Fruit fly (Drosophila melanogaster): ENCODE data around the gene Pburs.
A peak's percentile ranks its signal among the peaks of the same experiment; 100 is the strongest.

Gene Pburs

dm6 chr2L:14459360-14460028 lies 42.4 kb upstream of the Pburs start:
- TF ChIP-seq sob (GFP tag; IDR thresholded peaks at IDR 0.05) (no peak), CG2712 (tag; optimal IDR thresholded peaks at IDR 0.05) (no peak), Ravus (GFP tag; IDR thresholded peaks at IDR 0.05) (no peak), cad (GFP tag; optimal IDR thresholded peaks at IDR 0.05) (peak; percentile 72), Fer3 (tag; optimal IDR thresholded peaks at IDR 0.05) (no peak), D (optimal IDR thresholded peaks at IDR 0.05) (peak; percentile 27), D (GFP tag; optimal IDR thresholded peaks at IDR 0.05) (no peak), abd-A (tag; optimal IDR thresholded peaks at IDR 0.05) (peak; percentile 89), fd3F (GFP tag; optimal IDR thresholded peaks at IDR 0.05) (no peak), Asciz (GFP tag; optimal IDR thresholded peaks at IDR 0.05) (no peak), CG13296 (GFP tag; optimal IDR thresholded peaks at IDR 0.05) (no peak), CG13424 (tag; optimal IDR thresholded peaks at IDR 0.05) (no peak), tio (GFP tag; optimal IDR thresholded peaks at IDR 0.05) (no peak), Blimp-1 (GFP tag; optimal IDR thresholded peaks at IDR 0.05) (no peak), CG11723 (GFP tag; optimal IDR thresholded peaks at IDR 0.05) (no peak), CG17612 (GFP tag; IDR thresholded peaks at IDR 0.05) (no peak), sc (optimal IDR thresholded peaks at IDR 0.05) (no peak), sc (GFP tag; optimal IDR thresholded peaks at IDR 0.05) (no peak), eve (GFP tag; optimal IDR thresholded peaks at IDR 0.05) (peak in 1 of 2 experiments; percentile 26), gcm2 (GFP tag; optimal IDR thresholded peaks at IDR 0.05) (no peak), wdn (GFP tag; IDR thresholded peaks at IDR 0.05) (no peak), Xrp1 (GFP tag; IDR thresholded peaks at IDR 0.05) (no peak), aop (GFP tag; IDR thresholded peaks at IDR 0.05) (no peak), CG7271 (tag; optimal IDR thresholded peaks at IDR 0.05) (no peak), tll (GFP tag; optimal IDR thresholded peaks at IDR 0.05) (peak in 1 of 2 experiments; percentile 66), bigmax (GFP tag; optimal IDR thresholded peaks at IDR 0.05) (no peak), ewg (GFP tag; optimal IDR thresholded peaks at IDR 0.05) (no peak), ci (GFP tag; IDR thresholded peaks at IDR 0.05) (0 out of 3 replicates have a peak, but pooled peaks have one; percentile 12), Dp (GFP tag; optimal IDR thresholded peaks at IDR 0.05) (no peak), CG18764 (GFP tag; optimal IDR thresholded peaks at IDR 0.05) (no peak), pros (GFP tag; optimal IDR thresholded peaks at IDR 0.05) (peak; percentile 66), CG13894 (tag; optimal IDR thresholded peaks at IDR 0.05) (peak; percentile 22), CG7839 (tag; optimal IDR thresholded peaks at IDR 0.05) (no peak), twi (tag; optimal IDR thresholded peaks at IDR 0.05) (peak; percentile 36), unc-4 (GFP tag; IDR thresholded peaks at IDR 0.05; ENCODE audit: partially characterized antibody) (no peak), Hmr (GFP tag; optimal IDR thresholded peaks at IDR 0.05) (no peak), cato (GFP tag; optimal IDR thresholded peaks at IDR 0.05; ENCODE audit: borderline replicate concordance) (no peak), CG17829 (tag; optimal IDR thresholded peaks at IDR 0.05) (no peak), chinmo (GFP tag; IDR thresholded peaks at IDR 0.05; ENCODE audit: partially characterized antibody) (no peak), hth (optimal IDR thresholded peaks at IDR 0.05) (peak; percentile 60), E2f1 (GFP tag; IDR thresholded peaks at IDR 0.05) (no peak), gro (GFP tag; optimal IDR thresholded peaks at IDR 0.05) (no peak), CG6854 (GFP tag; optimal IDR thresholded peaks at IDR 0.05) (no peak), Ptx1 (GFP tag; IDR thresholded peaks at IDR 0.05) (no peak), Atf-2 (GFP tag; optimal IDR thresholded peaks at IDR 0.05) (no peak), CG11695 (GFP tag; IDR thresholded peaks at IDR 0.05) (no peak), kni (GFP tag; optimal IDR thresholded peaks at IDR 0.05) (peak; percentile 19), gsb-n (tag; optimal IDR thresholded peaks at IDR 0.05) (peak; percentile 35), BtbVII (GFP tag; optimal IDR thresholded peaks at IDR 0.05) (no peak), chm (GFP tag; IDR thresholded peaks at IDR 0.05) (no peak), z (GFP tag; IDR thresholded peaks at IDR 0.05) (no peak)
